ENCODE assay signal across 1 fruit fly cellular context in genomic region chrX:5329266-5329898, dm6.
A peak's percentile ranks its signal among the peaks of the same experiment; 100 is the strongest.
TF ChIP-seq lines count a peak whose summit lies in the region.

CG3309 (minus strand) TSS chrX:5329347.
XRCC1 (plus strand) TSS chrX:5329876.

TF ChIP-seq in whole organism, embryonic, 481 proteins besides CTCF, POLR2A, EP300 and RAD21 (continued from another document and continues in another):
- no peak for TF ChIP-seq Kr (GFP tag; optimal IDR thresholded peaks at IDR 0.05; lab: Kevin White, UChicago)
- no peak for TF ChIP-seq CG13296 (GFP tag; optimal IDR thresholded peaks at IDR 0.05; lab: Kevin White, UChicago)
- TF ChIP-seq CG42726 (GFP tag; IDR thresholded peaks at IDR 0.05; lab: Robert Waterston, UW; ENCODE audit: partially characterized antibody) = peak; percentile 82
- TF ChIP-seq CG1529 (GFP tag; optimal IDR thresholded peaks at IDR 0.05; lab: Kevin White, UChicago) = no peak
- TF ChIP-seq ac (GFP tag; optimal IDR thresholded peaks at IDR 0.05; lab: Kevin White, UChicago) = no peak
- no peak for TF ChIP-seq vfl (GFP tag; optimal IDR thresholded peaks at IDR 0.05; lab: Kevin White, UChicago)
- TF ChIP-seq CG12391 (tag; optimal IDR thresholded peaks at IDR 0.05; lab: Kevin White, UChicago) = peak; percentile 73
- no peak for TF ChIP-seq HmgD (GFP tag; optimal IDR thresholded peaks at IDR 0.05; lab: Kevin White, UChicago)
- no peak for TF ChIP-seq CG11560 (tag; IDR thresholded peaks at IDR 0.05; lab: Robert Waterston, UW)
- no peak for TF ChIP-seq sd (tag; optimal IDR thresholded peaks at IDR 0.05; lab: Kevin White, UChicago)
- no peak for TF ChIP-seq tll (GFP tag; optimal IDR thresholded peaks at IDR 0.05; lab: Kevin White, UChicago)
- TF ChIP-seq tgo (GFP tag; IDR thresholded peaks at IDR 0.05; lab: Robert Waterston, UW) = peak; percentile 58
- no peak for TF ChIP-seq Fer1 (GFP tag; optimal IDR thresholded peaks at IDR 0.05; lab: Kevin White, UChicago)
- peak; percentile 51 for TF ChIP-seq Ssrp (tag; optimal IDR thresholded peaks at IDR 0.05; lab: Kevin White, UChicago)
- peak; percentile 41 for TF ChIP-seq CG10979 (tag; optimal IDR thresholded peaks at IDR 0.05; lab: Kevin White, UChicago)
- no peak for TF ChIP-seq CG15011 (GFP tag; optimal IDR thresholded peaks at IDR 0.05; lab: Kevin White, UChicago)
- TF ChIP-seq crc (GFP tag; optimal IDR thresholded peaks at IDR 0.05; lab: Kevin White, UChicago) = no peak
- TF ChIP-seq caup (GFP tag; optimal IDR thresholded peaks at IDR 0.05; lab: Kevin White, UChicago; ENCODE audit: severe bottlenecking) = peak; percentile 28
- no peak for TF ChIP-seq ab (GFP tag; optimal IDR thresholded peaks at IDR 0.05; lab: Kevin White, UChicago)
- no peak for TF ChIP-seq salm (tag; optimal IDR thresholded peaks at IDR 0.05; lab: Kevin White, UChicago)
- peak; percentile 47 for TF ChIP-seq Hsf (GFP tag; optimal IDR thresholded peaks at IDR 0.05; lab: Kevin White, UChicago)
- TF ChIP-seq Mes4 (GFP tag; optimal IDR thresholded peaks at IDR 0.05; lab: Kevin White, UChicago) = no peak
- no peak for TF ChIP-seq Dad (GFP tag; optimal IDR thresholded peaks at IDR 0.05; lab: Kevin White, UChicago)
- no peak for TF ChIP-seq MESR4 (GFP tag; optimal IDR thresholded peaks at IDR 0.05; lab: Kevin White, UChicago)
- TF ChIP-seq CG2889 (GFP tag; IDR thresholded peaks at IDR 0.05; lab: Robert Waterston, UW) = 0 out of 3 replicates have a peak, but pooled peaks have one; percentile 25
- no peak for TF ChIP-seq Vsx1 (GFP tag; optimal IDR thresholded peaks at IDR 0.05; lab: Kevin White, UChicago)
- peak; percentile 21 for TF ChIP-seq stwl (tag; optimal IDR thresholded peaks at IDR 0.05; lab: Kevin White, UChicago)
- TF ChIP-seq CG10565 (GFP tag; optimal IDR thresholded peaks at IDR 0.05; lab: Kevin White, UChicago) = no peak
- TF ChIP-seq CG31365 (tag; optimal IDR thresholded peaks at IDR 0.05; lab: Kevin White, UChicago) = no peak
- no peak for TF ChIP-seq yki (optimal IDR thresholded peaks at IDR 0.05; lab: Kevin White, UChicago)
- no peak for TF ChIP-seq kah (GFP tag; optimal IDR thresholded peaks at IDR 0.05; lab: Kevin White, UChicago)
- TF ChIP-seq CG16779 (GFP tag; IDR thresholded peaks at IDR 0.05; lab: Robert Waterston, UW) = no peak
- TF ChIP-seq jigr1 (GFP tag; IDR thresholded peaks at IDR 0.05; lab: Robert Waterston, UW) = no peak
- TF ChIP-seq otp (GFP tag; IDR thresholded peaks at IDR 0.05; lab: Robert Waterston, UW) = no peak
- TF ChIP-seq hb (GFP tag; IDR thresholded peaks at IDR 0.05; lab: Robert Waterston, UW; ENCODE audit: partially characterized antibody) = peak; percentile 81
- TF ChIP-seq CG30431 (GFP tag; optimal IDR thresholded peaks at IDR 0.05; lab: Kevin White, UChicago) = peak; percentile 1
- no peak for TF ChIP-seq CG1647 (GFP tag; optimal IDR thresholded peaks at IDR 0.05; lab: Kevin White, UChicago)
- TF ChIP-seq inv (GFP tag; IDR thresholded peaks at IDR 0.05; lab: Robert Waterston, UW; ENCODE audit: partially characterized antibody) = peak; percentile 86
- no peak for TF ChIP-seq dati (GFP tag; IDR thresholded peaks at IDR 0.05; lab: Robert Waterston, UW)
- TF ChIP-seq CG16815 (GFP tag; optimal IDR thresholded peaks at IDR 0.05; lab: Kevin White, UChicago) = peak; percentile 23
- TF ChIP-seq ems (GFP tag; optimal IDR thresholded peaks at IDR 0.05; lab: Kevin White, UChicago) = no peak
- peak; percentile 65 for TF ChIP-seq CG18262 (tag; optimal IDR thresholded peaks at IDR 0.05; lab: Kevin White, UChicago)
- TF ChIP-seq CG9609 (GFP tag; optimal IDR thresholded peaks at IDR 0.05; lab: Kevin White, UChicago) = no peak
- no peak for TF ChIP-seq CG1792 (GFP tag; optimal IDR thresholded peaks at IDR 0.05; lab: Kevin White, UChicago)
- no peak for TF ChIP-seq fu2 (GFP tag; optimal IDR thresholded peaks at IDR 0.05; lab: Kevin White, UChicago)
- peak; percentile 87 for TF ChIP-seq vnd (GFP tag; IDR thresholded peaks at IDR 0.05; lab: Robert Waterston, UW; ENCODE audit: partially characterized antibody)
- peak; percentile 47 for TF ChIP-seq unpg (GFP tag; optimal IDR thresholded peaks at IDR 0.05; lab: Kevin White, UChicago)
- TF ChIP-seq CG6791 (GFP tag; IDR thresholded peaks at IDR 0.05; lab: Robert Waterston, UW; ENCODE audit: partially characterized antibody) = peak; percentile 84
- peak; percentile 28; the same call in 1 of the 2 replicates for TF ChIP-seq CG6272 (GFP tag; IDR thresholded peaks at IDR 0.05; lab: Robert Waterston, UW)
- peak; percentile 7 for TF ChIP-seq CG34376 (GFP tag; optimal IDR thresholded peaks at IDR 0.05; lab: Kevin White, UChicago)
- TF ChIP-seq CG11695 (GFP tag; IDR thresholded peaks at IDR 0.05; lab: Robert Waterston, UW) = no peak
- peak; percentile 53 for TF ChIP-seq trem (tag; optimal IDR thresholded peaks at IDR 0.05; lab: Kevin White, UChicago)
- TF ChIP-seq tap (tag; optimal IDR thresholded peaks at IDR 0.05; lab: Kevin White, UChicago) = peak; percentile 6
- TF ChIP-seq CG7928 (GFP tag; optimal IDR thresholded peaks at IDR 0.05; lab: Kevin White, UChicago) = no peak
- TF ChIP-seq dmrt11E (tag; optimal IDR thresholded peaks at IDR 0.05; lab: Kevin White, UChicago) = peak; percentile 58
- TF ChIP-seq Blimp-1 (GFP tag; optimal IDR thresholded peaks at IDR 0.05; lab: Kevin White, UChicago) = peak; percentile 95
- peak; percentile 17 for TF ChIP-seq CG18476 (GFP tag; optimal IDR thresholded peaks at IDR 0.05; lab: Kevin White, UChicago)
- no peak for TF ChIP-seq kni (GFP tag; optimal IDR thresholded peaks at IDR 0.05; lab: Kevin White, UChicago)
- TF ChIP-seq her (GFP tag; optimal IDR thresholded peaks at IDR 0.05; lab: Kevin White, UChicago) = no peak
- TF ChIP-seq CG32772 (GFP tag; IDR thresholded peaks at IDR 0.05; lab: Robert Waterston, UW) = 0 out of 2 replicates have a peak, but pooled peaks have one; percentile 28
- TF ChIP-seq Dll (GFP tag; IDR thresholded peaks at IDR 0.05; lab: Robert Waterston, UW; ENCODE audit: partially characterized antibody) = peak; percentile 92
- TF ChIP-seq CG33213 (GFP tag; optimal IDR thresholded peaks at IDR 0.05; lab: Kevin White, UChicago) = no peak
- no peak for TF ChIP-seq Poxn (GFP tag; IDR thresholded peaks at IDR 0.05; lab: Robert Waterston, UW)
- peak in 1 of 2 experiments; percentile 41 for TF ChIP-seq dpn (GFP tag; optimal IDR thresholded peaks at IDR 0.05; lab: Kevin White, UChicago)
- peak; percentile 61 for TF ChIP-seq CG9727 (GFP tag; optimal IDR thresholded peaks at IDR 0.05; lab: Kevin White, UChicago)
- peak; percentile 33 for TF ChIP-seq CG10543 (GFP tag; optimal IDR thresholded peaks at IDR 0.05; lab: Kevin White, UChicago)
- TF ChIP-seq CG18619 (GFP tag; optimal IDR thresholded peaks at IDR 0.05; lab: Kevin White, UChicago) = peak; percentile 23
- TF ChIP-seq CG2199 (GFP tag; IDR thresholded peaks at IDR 0.05; lab: Robert Waterston, UW) = no peak
- no peak for TF ChIP-seq cwo (GFP tag; optimal IDR thresholded peaks at IDR 0.05; lab: Kevin White, UChicago)
- TF ChIP-seq en (GFP tag; optimal IDR thresholded peaks at IDR 0.05; lab: Kevin White, UChicago) = no peak
- TF ChIP-seq CG4424 (GFP tag; optimal IDR thresholded peaks at IDR 0.05; lab: Kevin White, UChicago) = peak; percentile 28
- TF ChIP-seq corto (GFP tag; optimal IDR thresholded peaks at IDR 0.05; lab: Kevin White, UChicago) = no peak
- no peak for TF ChIP-seq Dfd (GFP tag; optimal IDR thresholded peaks at IDR 0.05; lab: Kevin White, UChicago)
- peak; percentile 59 for TF ChIP-seq al (GFP tag; IDR thresholded peaks at IDR 0.05; lab: Robert Waterston, UW)
- peak; percentile 45; the same call in 1 of the 3 replicates for TF ChIP-seq zfh1 (GFP tag; IDR thresholded peaks at IDR 0.05; lab: Robert Waterston, UW)
- TF ChIP-seq abd-A (tag; optimal IDR thresholded peaks at IDR 0.05; lab: Kevin White, UChicago) = no peak
- peak; percentile 46 for TF ChIP-seq CG6254 (GFP tag; optimal IDR thresholded peaks at IDR 0.05; lab: Kevin White, UChicago)
- no peak for TF ChIP-seq shn (GFP tag; optimal IDR thresholded peaks at IDR 0.05; lab: Kevin White, UChicago)
- peak in 1 of 2 experiments; percentile 51 for TF ChIP-seq bsh (GFP tag; optimal IDR thresholded peaks at IDR 0.05; lab: Kevin White, UChicago)
- TF ChIP-seq sug (tag; optimal IDR thresholded peaks at IDR 0.05; lab: Kevin White, UChicago) = peak; percentile 47
- TF ChIP-seq cad (GFP tag; optimal IDR thresholded peaks at IDR 0.05; lab: Kevin White, UChicago) = no peak
- TF ChIP-seq E2f2 (GFP tag; IDR thresholded peaks at IDR 0.05; lab: Robert Waterston, UW) = 0 out of 2 replicates have a peak, but pooled peaks have one; percentile 5
- TF ChIP-seq hbn (GFP tag; IDR thresholded peaks at IDR 0.05; lab: Robert Waterston, UW; ENCODE audit: partially characterized antibody) = peak; percentile 78
- peak; percentile 2 for TF ChIP-seq mam (GFP tag; optimal IDR thresholded peaks at IDR 0.05; lab: Kevin White, UChicago)
- TF ChIP-seq CG17361 (GFP tag; IDR thresholded peaks at IDR 0.05; lab: Robert Waterston, UW) = peak; percentile 67
- peak; percentile 33; the same call in 1 of the 3 replicates for TF ChIP-seq CG7357 (GFP tag; IDR thresholded peaks at IDR 0.05; lab: Robert Waterston, UW)
- peak in 1 of 2 experiments; percentile 15 for TF ChIP-seq Pdp1 (GFP tag; optimal IDR thresholded peaks at IDR 0.05; lab: Kevin White, UChicago)
- no peak for TF ChIP-seq pho (GFP tag; optimal IDR thresholded peaks at IDR 0.05; lab: Kevin White, UChicago)
- TF ChIP-seq NFAT (GFP tag; IDR thresholded peaks at IDR 0.05; lab: Robert Waterston, UW) = no peak
- TF ChIP-seq CG8388 (GFP tag; optimal IDR thresholded peaks at IDR 0.05; lab: Kevin White, UChicago) = peak; percentile 33
- peak; percentile 76 for TF ChIP-seq tna (GFP tag; IDR thresholded peaks at IDR 0.05; lab: Robert Waterston, UW; ENCODE audit: partially characterized antibody)
- 0 out of 2 replicates have a peak, but pooled peaks have one; percentile 13 for TF ChIP-seq Rx (GFP tag; IDR thresholded peaks at IDR 0.05; lab: Robert Waterston, UW)
- no peak for TF ChIP-seq CG5180 (GFP tag; optimal IDR thresholded peaks at IDR 0.05; lab: Kevin White, UChicago)
- TF ChIP-seq vvl (GFP tag; IDR thresholded peaks at IDR 0.05; lab: Robert Waterston, UW) = peak; percentile 69
- TF ChIP-seq gsb-n (tag; optimal IDR thresholded peaks at IDR 0.05; lab: Kevin White, UChicago) = peak; percentile 36
- TF ChIP-seq CG11247 (GFP tag; IDR thresholded peaks at IDR 0.05; lab: Robert Waterston, UW) = 0 out of 2 replicates have a peak, but pooled peaks have one; percentile 7
- no peak for TF ChIP-seq Atf3 (GFP tag; optimal IDR thresholded peaks at IDR 0.05; lab: Kevin White, UChicago)
- peak; percentile 80 for TF ChIP-seq Bgb (GFP tag; IDR thresholded peaks at IDR 0.05; lab: Robert Waterston, UW; ENCODE audit: partially characterized antibody)
- 0 out of 2 replicates have a peak, but pooled peaks have one; percentile 30 for TF ChIP-seq Dref (GFP tag; IDR thresholded peaks at IDR 0.05; lab: Robert Waterston, UW)
- TF ChIP-seq CG18011 (GFP tag; optimal IDR thresholded peaks at IDR 0.05; lab: Kevin White, UChicago) = no peak
- no peak for TF ChIP-seq hkb (optimal IDR thresholded peaks at IDR 0.05; lab: Kevin White, UChicago)
- peak; percentile 46; the same call in 1 of the 2 replicates for TF ChIP-seq hkb (GFP tag; IDR thresholded peaks at IDR 0.05; lab: Robert Waterston, UW)
- TF ChIP-seq CG4404 (GFP tag; IDR thresholded peaks at IDR 0.05; lab: Robert Waterston, UW) = peak; percentile 45; the same call in 1 of the 2 replicates
- no peak for TF ChIP-seq CG4328 (GFP tag; optimal IDR thresholded peaks at IDR 0.05; lab: Kevin White, UChicago)
- peak; percentile 93 for TF ChIP-seq row (GFP tag; IDR thresholded peaks at IDR 0.05; lab: Robert Waterston, UW)
- no peak for TF ChIP-seq CG6854 (GFP tag; optimal IDR thresholded peaks at IDR 0.05; lab: Kevin White, UChicago)
- peak; percentile 31 for TF ChIP-seq Dp (GFP tag; optimal IDR thresholded peaks at IDR 0.05; lab: Kevin White, UChicago)
- no peak for TF ChIP-seq CG2202 (tag; optimal IDR thresholded peaks at IDR 0.05; lab: Kevin White, UChicago)
- no peak for TF ChIP-seq cg (GFP tag; optimal IDR thresholded peaks at IDR 0.05; lab: Kevin White, UChicago)
- peak; percentile 89 for TF ChIP-seq sqz (GFP tag; optimal IDR thresholded peaks at IDR 0.05; lab: Kevin White, UChicago)
- no peak for TF ChIP-seq CG12744 (GFP tag; optimal IDR thresholded peaks at IDR 0.05; lab: Kevin White, UChicago)
- TF ChIP-seq Awh (GFP tag; IDR thresholded peaks at IDR 0.05; lab: Robert Waterston, UW) = no peak
- TF ChIP-seq az2 (GFP tag; optimal IDR thresholded peaks at IDR 0.05; lab: Kevin White, UChicago) = peak; percentile 31
- no peak for TF ChIP-seq zf30C (GFP tag; optimal IDR thresholded peaks at IDR 0.05; lab: Kevin White, UChicago)
- peak; percentile 28; the same call in 1 of the 3 replicates for TF ChIP-seq C15 (GFP tag; IDR thresholded peaks at IDR 0.05; lab: Robert Waterston, UW)
- TF ChIP-seq Lpt (GFP tag; optimal IDR thresholded peaks at IDR 0.05; lab: Kevin White, UChicago) = no peak
- TF ChIP-seq ara (GFP tag; IDR thresholded peaks at IDR 0.05; lab: Robert Waterston, UW) = peak; percentile 55; the same call in 1 of the 2 replicates
- TF ChIP-seq trh (GFP tag; optimal IDR thresholded peaks at IDR 0.05; lab: Kevin White, UChicago) = no peak
- no peak for TF ChIP-seq eve (GFP tag; optimal IDR thresholded peaks at IDR 0.05; lab: Kevin White, UChicago)
- TF ChIP-seq CoRest (tag; optimal IDR thresholded peaks at IDR 0.05; lab: Kevin White, UChicago) = peak; percentile 59
- TF ChIP-seq nerfin-2 (GFP tag; IDR thresholded peaks at IDR 0.05; lab: Robert Waterston, UW; ENCODE audit: partially characterized antibody) = peak; percentile 71
- no peak for TF ChIP-seq CG43689 (GFP tag; IDR thresholded peaks at IDR 0.05; lab: Robert Waterston, UW)
- TF ChIP-seq Xrp1 (GFP tag; IDR thresholded peaks at IDR 0.05; lab: Robert Waterston, UW) = peak; percentile 52; the same call in 1 of the 2 replicates
- no peak for TF ChIP-seq so (GFP tag; IDR thresholded peaks at IDR 0.05; lab: Robert Waterston, UW)
- TF ChIP-seq CG15073 (GFP tag; optimal IDR thresholded peaks at IDR 0.05; lab: Kevin White, UChicago) = no peak
- TF ChIP-seq CG3065 (GFP tag; optimal IDR thresholded peaks at IDR 0.05; lab: Kevin White, UChicago) = no peak
- TF ChIP-seq da (GFP tag; optimal IDR thresholded peaks at IDR 0.05; lab: Kevin White, UChicago) = no peak
- peak; percentile 86 for TF ChIP-seq CG13287 (GFP tag; IDR thresholded peaks at IDR 0.05; lab: Robert Waterston, UW; ENCODE audit: partially characterized antibody)
- peak; percentile 54 for TF ChIP-seq CG3847 (GFP tag; IDR thresholded peaks at IDR 0.05; lab: Robert Waterston, UW)
- no peak for TF ChIP-seq emc (GFP tag; optimal IDR thresholded peaks at IDR 0.05; lab: Kevin White, UChicago)
- no peak for TF ChIP-seq CG10431 (GFP tag; optimal IDR thresholded peaks at IDR 0.05; lab: Kevin White, UChicago)
